Fruit fly (Drosophila melanogaster) whole organism: ENCODE measurements around the gene kud.

Experiments used
- EcR ChIP-seq, 2 experiments: fragments of >200 bp; optimal IDR thresholded peaks; 2 replicates each; lab custom pipeline; 2017; ENCODE audit warnings: missing biosample characterization in 2 of 2, missing genetic modification characterization in 2 of 2, missing genetic modification reagents in 2 of 2
- usp ChIP-seq: fragments of >200 bp; optimal IDR thresholded peaks from 2 replicates; lab custom pipeline; 2017; ENCODE audit warnings: missing biosample characterization, missing genetic modification characterization, mixed read lengths

dm6 chr3L:16893647-16894046 is 48.9 kb upstream of the kud start:
- TF ChIP-seq usp (no peak), EcR (GFP tag; optimal IDR thresholded peaks at IDR 0.05; lab: Kevin White, UChicago) (no peak)
